Worm (Caenorhabditis elegans) whole organism, L4/young adult: ENCODE data around the gene unc-76.

Experiments
- W03F9.2 ChIP-seq: fragments of 150-350 bp; optimal IDR thresholded peaks from 2 replicates; lab custom pipeline; 2014; ENCODE audit warnings: missing biosample characterization, missing genetic modification characterization
- dao-5 ChIP-seq: sonication (generic microtip); optimal IDR thresholded peaks from 2 replicates; lab custom pipeline; 2016; ENCODE audit warnings: missing genotype, missing genetic modification characterization, moderate library complexity, missing compliant biosample characterization
- him-1 ChIP-seq: sonication (generic microtip); optimal IDR thresholded peaks from 2 replicates; lab custom pipeline; 2016; ENCODE audit warnings: missing genotype, missing genetic modification reagents, missing genetic modification characterization, missing compliant biosample characterization

DNA sequence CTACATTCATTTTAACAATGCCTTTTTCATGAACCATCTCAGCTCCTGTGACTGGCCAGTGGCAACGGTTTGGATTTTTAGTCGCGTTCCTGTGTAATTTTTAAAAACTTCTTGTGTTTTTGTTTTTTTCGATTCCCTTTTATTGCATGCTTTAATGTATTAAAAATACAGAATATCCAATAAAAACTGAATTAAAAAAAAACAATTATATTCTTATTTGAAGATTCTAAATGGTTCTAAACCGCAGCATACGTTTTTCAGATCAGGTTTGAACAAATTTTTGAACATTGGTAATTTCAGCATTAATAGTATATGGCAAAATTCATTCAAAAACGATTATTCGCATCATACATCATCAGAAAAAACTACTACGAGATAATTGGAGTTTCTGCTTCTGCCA, 3.2 kb upstream of the unc-76 start, which contains the start of gene dnj-3:
- TF ChIP-seq him-1 = no peak
- TF ChIP-seq dao-5 (tag; lab: Kevin White, UChicago) = no peak
- TF ChIP-seq W03F9.2 = no peak
